Fruit fly (Drosophila melanogaster) Kc167 (cell line): ENCODE data around the gene PGAP2.

Experiments
- Myc ChIP-seq: fragments of >200 bp; optimal IDR thresholded peaks from 2 replicates; lab custom pipeline; 2017; ENCODE audit warnings: missing external identifiers
- Sin3A ChIP-seq: fragments of >200 bp; optimal IDR thresholded peaks from 2 replicates; lab custom pipeline; 2018; ENCODE audit warnings: missing external identifiers
- h ChIP-seq: fragments of >200 bp; optimal IDR thresholded peaks from 3 replicates; lab custom pipeline; 2018; ENCODE audit warnings: missing external identifiers
- insv ChIP-seq: fragments of >200 bp; optimal IDR thresholded peaks from 3 replicates; lab custom pipeline; 2018; ENCODE audit warnings: missing external identifiers
- psq ChIP-seq: fragments of >200 bp; optimal IDR thresholded peaks from 2 replicates; lab custom pipeline; 2017; ENCODE audit warnings: missing external identifiers
- ttk ChIP-seq: sonication (Bioruptor generic); optimal IDR thresholded peaks from 2 replicates; lab custom pipeline; 2017; ENCODE audit warnings: missing external identifiers

PGAP2 gene

DNA sequence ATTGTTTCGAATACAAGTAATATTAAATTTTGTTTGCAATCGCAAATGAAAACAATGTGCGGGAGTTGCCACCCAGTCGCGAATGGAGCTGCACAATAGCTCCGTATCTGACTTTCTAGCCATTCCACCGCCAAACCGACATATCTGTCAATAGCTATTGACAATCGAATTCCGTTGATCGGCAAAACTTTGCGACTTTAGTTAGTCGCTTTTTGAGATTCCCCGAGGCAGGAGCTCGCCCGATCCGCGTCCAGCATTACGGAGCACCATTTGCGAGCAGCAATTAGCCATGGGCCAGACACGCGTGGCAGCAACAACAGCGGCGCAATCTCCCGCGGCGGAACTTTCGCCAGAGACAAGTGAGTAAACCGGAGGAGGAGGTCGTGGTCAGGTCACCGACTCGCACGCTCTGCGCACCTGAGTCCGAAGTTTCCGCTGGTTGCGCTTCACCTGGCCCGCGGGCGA is 33.4 kb upstream of the PGAP2 start, which contains the start of the genes CG4291 and kraken:
Gene CG4291, minus strand, starts transcription at position 84 of the 465 bp plus-strand sequence.
Gene kraken, plus strand, starts transcription at position 122 of the 465 bp plus-strand sequence.
- TF ChIP-seq h (lab: Kevin White, UChicago): peak; percentile 56
- TF ChIP-seq psq (lab: Kevin White, UChicago): no peak
- TF ChIP-seq insv (lab: Kevin White, UChicago): peak; percentile 3

DNA sequence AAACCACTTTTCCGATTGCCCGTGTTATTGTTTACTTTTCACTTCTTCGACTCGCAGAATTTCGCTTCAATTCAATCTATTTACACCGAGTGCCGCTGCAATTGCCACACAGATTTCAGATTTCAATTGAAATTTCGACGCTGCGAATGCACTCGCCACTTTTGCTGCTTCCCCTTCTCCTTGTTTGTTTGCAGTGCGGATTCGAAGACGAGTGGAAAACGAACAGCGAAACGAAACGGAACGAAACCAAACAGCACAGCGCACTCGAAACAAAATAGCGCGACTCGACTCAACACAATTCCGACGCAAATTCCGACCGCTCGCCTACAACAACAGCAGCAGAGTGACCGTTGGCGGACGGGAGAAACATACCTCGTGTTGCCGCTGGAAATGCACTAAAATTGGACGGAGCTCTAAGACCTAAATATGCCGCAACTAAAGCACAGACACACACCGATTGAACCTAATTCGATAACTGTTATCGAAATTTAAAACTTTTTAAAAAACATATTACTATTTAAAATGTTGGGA is 31.5 kb upstream of the PGAP2 start, which contains the start of gene drongo:
Gene drongo, minus strand, starts transcription at position 345 of the 531 bp plus-strand sequence.
- TF ChIP-seq Sin3A (lab: Kevin White, UChicago) (no peak), psq (lab: Kevin White, UChicago) (no peak), insv (lab: Kevin White, UChicago) (no peak), Myc (lab: Kevin White, UChicago) (no peak), h (lab: Kevin White, UChicago) (no peak), ttk (lab: Kevin White, UChicago) (no peak)

DNA sequence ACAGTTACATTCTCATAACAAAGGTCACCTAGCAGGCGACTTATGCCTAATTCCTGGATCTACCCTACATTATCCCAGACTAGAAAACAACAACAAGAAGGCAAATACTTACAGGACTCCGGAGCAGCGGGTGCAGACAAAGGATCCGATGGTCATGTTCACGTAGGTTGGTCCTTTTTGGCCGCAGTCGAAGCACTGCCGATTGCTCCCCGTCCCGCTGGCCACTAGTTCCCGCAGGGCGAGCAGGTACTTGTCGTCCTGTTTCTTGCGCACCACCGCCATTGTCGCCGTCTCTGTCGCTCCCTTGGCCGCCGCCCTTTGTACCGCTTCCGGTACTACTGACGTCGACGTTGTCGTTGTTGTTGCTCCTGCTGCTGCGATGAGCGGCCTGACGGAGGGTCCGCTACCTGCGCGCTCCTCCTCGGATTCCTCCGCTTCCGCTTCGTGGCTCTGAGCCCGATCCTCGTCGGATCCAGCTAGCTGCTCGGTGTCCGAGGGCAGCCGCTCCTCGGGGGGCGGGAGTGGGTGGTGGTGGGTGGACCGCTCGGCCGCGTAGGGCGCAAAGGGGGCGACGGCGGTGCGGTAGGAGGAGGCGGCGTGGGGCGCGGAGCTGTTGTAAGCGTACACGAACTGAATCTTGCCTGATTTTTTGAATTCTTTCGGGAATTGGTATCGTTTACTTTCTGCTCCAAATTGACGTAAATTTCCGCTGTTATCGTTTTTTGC is 30.6 kb upstream of the PGAP2 start:
- TF ChIP-seq ttk (lab: Kevin White, UChicago) (peak; percentile 97), Myc (lab: Kevin White, UChicago) (no peak)

DNA sequence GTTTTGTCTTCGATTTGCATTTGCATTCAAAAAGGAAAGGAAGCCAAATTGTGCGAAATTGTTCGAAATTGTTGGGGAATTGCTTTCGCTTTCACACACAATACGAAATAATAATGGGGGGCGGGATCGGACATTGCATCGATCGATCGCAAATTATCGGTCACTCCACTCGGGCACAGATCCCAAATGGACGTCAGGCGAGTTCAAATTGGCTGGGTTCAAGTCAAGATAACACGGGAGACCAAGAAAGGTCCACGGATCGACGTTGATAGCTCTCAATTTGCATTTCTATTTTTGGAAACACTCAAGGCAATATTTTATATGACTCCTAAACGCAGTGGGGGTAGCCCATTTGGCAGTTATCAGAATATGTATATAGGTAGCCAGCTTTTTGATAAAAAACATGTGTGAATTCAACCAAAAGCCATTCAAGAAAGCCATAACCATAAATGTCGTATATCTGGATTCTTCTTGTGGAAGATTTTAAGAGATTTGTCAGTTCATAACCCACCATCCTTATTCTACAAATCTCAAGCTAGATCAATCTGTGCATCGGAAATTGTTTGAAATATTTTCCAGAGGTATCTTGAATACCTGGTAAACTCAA is 29.9 kb upstream of the PGAP2 start:
- TF ChIP-seq insv (lab: Kevin White, UChicago): no peak
- no peak for TF ChIP-seq psq (lab: Kevin White, UChicago)
- TF ChIP-seq Sin3A (lab: Kevin White, UChicago): no peak
- TF ChIP-seq Myc (lab: Kevin White, UChicago): no peak
- no peak for TF ChIP-seq ttk (lab: Kevin White, UChicago)
- TF ChIP-seq h (lab: Kevin White, UChicago): no peak

DNA sequence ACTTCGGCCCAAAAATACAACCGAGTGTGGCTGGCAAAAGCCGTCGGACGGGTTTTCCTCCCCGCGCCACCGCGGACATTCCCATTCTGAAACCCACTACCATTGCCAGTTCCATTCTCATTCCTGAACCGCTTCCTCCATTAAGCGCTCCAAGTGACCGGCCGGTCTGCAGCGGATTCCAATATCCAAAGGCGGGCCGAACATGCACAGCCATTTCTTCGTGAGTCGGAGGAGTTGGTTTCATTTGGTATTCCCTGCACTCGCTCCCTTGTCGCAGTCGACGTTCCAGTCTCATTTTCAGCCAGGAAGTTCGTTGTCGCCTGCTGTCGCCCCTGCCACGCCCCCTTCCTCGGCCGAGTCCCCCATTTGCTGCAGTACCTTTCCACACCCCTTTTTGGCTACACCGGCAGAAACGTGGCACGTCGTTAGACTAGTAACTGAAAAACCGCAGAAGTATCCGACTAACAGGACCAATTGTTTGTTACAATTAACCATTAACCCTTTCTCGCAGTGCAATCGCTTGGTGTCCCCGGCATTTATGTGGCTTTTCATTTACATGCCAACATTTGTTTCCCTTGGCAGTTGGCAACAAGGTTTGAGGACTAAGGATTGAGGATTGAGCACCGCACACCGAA is 28.8 kb upstream of the PGAP2 start:
- TF ChIP-seq h (lab: Kevin White, UChicago) (no peak), Sin3A (lab: Kevin White, UChicago) (no peak), psq (lab: Kevin White, UChicago) (no peak), insv (lab: Kevin White, UChicago) (no peak), Myc (lab: Kevin White, UChicago) (no peak), ttk (lab: Kevin White, UChicago) (no peak)

DNA sequence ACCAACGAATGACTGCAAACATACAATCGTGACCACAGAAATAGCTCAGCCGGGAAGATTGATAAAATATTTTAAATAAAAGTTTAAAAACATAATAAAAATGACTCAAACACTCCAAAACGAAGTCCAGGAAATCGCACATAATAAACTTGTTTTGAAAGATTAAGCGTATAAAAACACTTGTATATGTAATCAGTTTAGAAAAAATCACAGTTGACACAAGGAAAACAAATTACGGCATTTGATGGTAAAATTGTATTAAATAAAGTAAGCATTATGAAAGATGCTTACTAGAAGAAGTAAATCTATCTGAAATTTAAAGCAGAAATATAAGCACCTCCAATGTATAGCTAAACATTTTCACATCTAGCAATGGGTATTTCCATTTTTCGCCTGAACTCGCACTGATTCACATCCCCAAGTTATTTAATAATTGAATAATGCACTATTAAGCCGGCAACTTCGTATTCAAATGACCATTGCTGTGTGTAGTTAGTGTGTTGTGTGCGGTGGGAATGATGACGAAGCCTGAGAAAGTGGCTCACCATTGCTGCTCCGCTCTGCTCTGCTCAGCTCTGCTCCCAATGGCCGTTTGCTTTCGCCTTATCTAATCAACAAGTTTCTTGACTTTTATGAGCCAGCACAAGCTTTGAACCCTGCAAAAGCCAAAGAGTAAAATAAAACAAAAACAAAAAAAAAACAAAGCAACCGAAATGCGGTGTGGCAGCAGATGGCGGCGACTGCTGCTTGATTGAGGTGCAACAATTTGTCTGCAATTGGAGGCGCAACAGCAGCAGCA is 28.1 kb upstream of the PGAP2 start:
- TF ChIP-seq ttk (lab: Kevin White, UChicago): no peak
- no peak for TF ChIP-seq psq (lab: Kevin White, UChicago)
- no peak for TF ChIP-seq Sin3A (lab: Kevin White, UChicago)

DNA sequence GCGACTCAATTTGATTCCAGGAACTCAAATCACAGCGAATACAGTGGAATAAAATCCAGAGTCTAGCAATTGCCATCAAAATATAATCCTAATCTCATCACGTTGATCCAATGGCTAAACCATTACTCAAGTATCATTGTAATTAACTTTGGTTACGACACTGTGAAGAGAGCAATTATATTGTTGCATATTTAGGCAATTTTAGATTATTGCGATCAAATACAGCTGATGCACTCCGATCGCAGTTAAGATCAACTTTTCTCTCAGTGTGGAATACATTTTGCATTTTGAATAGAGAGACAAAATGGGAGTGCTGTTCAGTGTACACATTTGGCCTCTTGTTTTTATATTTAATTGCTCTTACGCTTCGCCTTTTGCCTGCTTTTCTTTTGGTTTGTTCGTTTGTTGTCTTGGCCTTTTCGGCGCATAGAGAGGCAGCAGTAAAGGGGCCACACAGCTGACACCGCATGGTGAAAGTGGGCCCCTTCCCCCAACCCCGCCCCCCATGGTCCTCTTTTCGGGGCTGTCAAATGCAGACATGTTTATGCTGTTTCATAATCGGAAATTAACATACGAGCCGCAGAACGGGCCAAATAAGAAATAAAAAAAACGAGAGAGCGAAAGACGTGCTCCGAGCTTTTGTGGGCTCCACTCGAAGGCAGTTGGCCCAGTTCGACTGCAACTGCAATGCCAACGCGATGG is 27.0 kb upstream of the PGAP2 start:
- TF ChIP-seq Sin3A (lab: Kevin White, UChicago) (no peak), psq (lab: Kevin White, UChicago) (no peak), h (lab: Kevin White, UChicago) (no peak), Myc (lab: Kevin White, UChicago) (no peak)

DNA sequence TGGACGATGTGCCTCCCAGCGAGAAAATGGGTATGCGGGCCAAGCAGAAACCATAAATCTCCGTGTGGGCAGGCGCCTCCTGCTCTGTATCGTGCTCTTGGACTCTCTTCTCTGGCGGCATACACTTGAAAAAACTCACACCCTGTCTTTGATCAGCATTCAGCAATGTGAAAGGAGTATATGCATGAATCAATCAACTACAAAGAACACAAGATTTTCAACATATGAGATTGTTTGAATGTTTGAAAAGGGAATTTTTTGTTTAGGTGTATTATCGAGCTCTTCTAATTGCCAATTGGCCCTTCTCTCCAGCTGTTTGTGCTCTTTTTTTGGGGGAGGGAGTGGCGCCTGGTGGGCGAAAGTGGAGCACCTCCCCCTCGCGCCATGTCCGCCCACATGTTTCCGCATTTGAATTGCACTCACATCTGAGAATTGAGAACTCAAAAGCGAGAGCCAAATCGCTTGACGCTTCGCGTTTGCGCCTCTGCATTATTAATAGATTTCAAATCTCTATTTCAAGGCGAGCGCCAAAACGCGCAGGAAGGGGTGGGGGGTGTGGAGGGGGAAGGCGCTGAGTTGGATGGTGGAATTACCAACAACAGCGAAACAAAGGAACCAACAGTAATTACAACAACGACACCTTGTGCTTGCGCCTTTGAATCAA is 26.2 kb upstream of the PGAP2 start:
- no peak for TF ChIP-seq insv (lab: Kevin White, UChicago)
- TF ChIP-seq psq (lab: Kevin White, UChicago): no peak
- no peak for TF ChIP-seq Sin3A (lab: Kevin White, UChicago)

DNA sequence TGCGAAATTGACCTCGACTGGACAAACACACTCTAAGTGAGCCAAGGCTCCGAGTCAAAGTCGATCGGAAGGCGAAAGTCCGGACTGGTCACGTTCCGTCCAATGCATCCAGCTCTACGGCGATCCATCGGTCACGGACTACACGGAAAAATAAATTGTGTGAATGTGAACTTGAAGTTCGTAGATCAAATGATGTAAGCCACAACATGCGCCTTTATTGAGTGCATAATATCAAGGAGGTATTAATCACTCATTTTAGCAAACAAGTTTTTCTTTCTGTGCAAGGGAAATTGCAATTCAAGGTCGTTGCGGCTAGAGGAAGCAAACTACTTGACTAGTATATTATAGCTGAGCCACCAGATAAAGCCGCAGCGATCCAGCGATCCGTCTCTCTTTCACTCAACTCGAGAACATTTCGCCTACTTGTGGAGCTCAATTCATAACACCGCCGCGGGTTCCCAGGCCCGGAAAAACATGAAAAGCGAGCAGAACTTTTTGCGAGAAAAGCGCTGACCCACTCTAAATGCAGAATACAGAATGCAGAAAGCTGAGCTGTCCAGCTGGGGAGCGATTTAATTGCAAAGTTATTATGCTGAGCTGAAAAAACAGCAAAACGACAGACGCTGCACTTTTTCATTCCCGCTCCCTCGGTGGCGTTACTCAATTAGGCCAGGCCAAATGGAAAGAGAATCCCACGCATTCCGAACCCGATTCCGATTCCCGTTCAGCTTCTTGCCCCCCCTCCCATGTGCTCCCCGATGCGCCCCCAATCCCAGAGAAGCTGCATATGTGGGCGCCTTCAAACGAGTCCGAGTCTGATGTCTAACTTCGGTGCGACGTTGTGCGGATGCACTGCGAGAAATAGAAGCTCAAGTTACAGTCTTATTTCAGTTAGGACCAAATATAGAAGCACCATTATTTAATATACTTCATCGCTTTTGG is 24.8 kb upstream of the PGAP2 start:
- no peak for TF ChIP-seq ttk (lab: Kevin White, UChicago)
- TF ChIP-seq Sin3A (lab: Kevin White, UChicago): no peak
- TF ChIP-seq Myc (lab: Kevin White, UChicago): no peak
- no peak for TF ChIP-seq h (lab: Kevin White, UChicago)
- TF ChIP-seq psq (lab: Kevin White, UChicago): no peak
- no peak for TF ChIP-seq insv (lab: Kevin White, UChicago)
